Fruit fly (Drosophila melanogaster) whole organism: Measurements from ENCODE around the gene chinmo.
A peak's percentile ranks its signal among the peaks of the same experiment; 100 is the strongest.

Experiments used
- CG8478 ChIP-seq: fragments of >200 bp; optimal IDR thresholded peaks from 2 replicates; lab custom pipeline; 2018; ENCODE audit warnings: inconsistent platforms
- Dll ChIP-seq: fragments of >200 bp; optimal IDR thresholded peaks from 2 replicates; lab custom pipeline; 2017
- EcR ChIP-seq, 2 experiments: fragments of >200 bp; optimal IDR thresholded peaks; 2 replicates each; lab custom pipeline; 2017; ENCODE audit warnings: missing biosample characterization in 2 of 2, missing genetic modification characterization in 2 of 2, missing genetic modification reagents in 2 of 2
- pan ChIP-seq: fragments of >200 bp; optimal IDR thresholded peaks from 2 replicates; lab custom pipeline; 2017
- psq ChIP-seq: fragments of >200 bp; optimal IDR thresholded peaks from 2 replicates; lab custom pipeline; 2017
- usp ChIP-seq: fragments of >200 bp; optimal IDR thresholded peaks from 2 replicates; lab custom pipeline; 2017; ENCODE audit warnings: missing biosample characterization, missing genetic modification characterization, mixed read lengths

Gene chinmo

DNA sequence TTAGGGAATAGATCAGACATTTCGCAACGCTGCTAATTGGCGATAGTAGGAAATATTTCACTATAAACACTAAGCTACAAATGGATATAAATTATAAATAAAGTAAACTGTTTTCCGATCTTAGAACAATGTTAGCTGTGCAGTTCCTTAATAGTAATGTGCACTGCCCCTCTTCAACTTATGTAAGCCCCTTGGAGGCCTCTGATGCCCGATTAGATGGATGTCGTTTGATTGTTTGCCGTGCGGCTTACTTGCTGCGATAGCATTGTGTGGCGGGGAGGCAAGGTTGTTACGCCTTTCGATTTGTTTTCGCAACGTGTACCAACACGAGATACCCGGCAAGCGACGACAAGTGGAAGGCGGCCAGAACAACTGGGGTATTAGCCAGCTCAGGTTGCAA lies 71.2 kb downstream of the chinmo start:
- no peak for TF ChIP-seq psq
- TF ChIP-seq pan (lab: Kevin White, UChicago) = no peak
- no peak for TF ChIP-seq Dll (lab: Kevin White, UChicago)
- TF ChIP-seq CG8478 (lab: Kevin White, UChicago) = no peak
- TF ChIP-seq EcR (GFP tag; optimal IDR thresholded peaks at IDR 0.05; lab: Kevin White, UChicago) = no peak
- TF ChIP-seq usp (GFP tag; lab: Kevin White, UChicago) = no peak

DNA sequence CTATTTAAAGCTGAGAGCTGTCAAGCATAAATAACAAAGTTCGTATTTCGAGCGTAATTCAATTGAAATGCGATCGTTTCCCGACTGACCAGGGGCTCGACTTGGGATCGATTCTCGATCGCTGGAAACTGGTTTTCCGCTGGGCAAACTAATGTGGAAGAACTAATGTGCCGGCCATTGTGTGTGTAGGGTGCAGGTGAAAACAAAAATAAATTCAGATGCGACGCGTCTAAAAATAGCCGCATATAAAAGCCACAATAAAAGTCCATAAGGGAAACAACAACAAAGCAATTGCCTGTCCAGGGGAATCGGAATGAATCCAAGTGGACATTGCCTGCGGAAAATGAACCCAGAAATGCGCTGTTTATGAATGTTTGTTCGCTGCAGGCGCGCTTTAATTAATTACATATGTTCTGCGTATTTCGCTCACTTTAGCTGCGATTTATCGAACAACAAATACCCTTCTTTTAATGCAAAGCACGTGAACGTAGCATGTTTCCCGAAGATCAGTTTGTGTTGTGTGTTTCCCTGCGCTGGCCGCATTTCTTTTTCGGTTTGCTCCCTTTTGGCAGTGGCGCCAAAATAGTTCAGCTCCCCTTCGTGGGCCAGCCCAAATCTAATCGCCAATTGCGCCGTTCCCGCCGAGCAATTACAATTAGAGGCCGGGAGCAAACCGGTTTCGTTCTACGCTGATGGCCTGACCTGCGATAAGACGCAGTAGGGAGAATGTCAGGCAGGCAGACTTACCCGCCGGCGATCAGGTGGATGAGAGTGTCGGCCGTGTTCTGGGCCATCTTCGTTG lies 72.3 kb downstream of the chinmo start:
- TF ChIP-seq Dll (lab: Kevin White, UChicago) (no peak), psq (no peak), usp (GFP tag; lab: Kevin White, UChicago) (no peak), pan (lab: Kevin White, UChicago) (no peak), EcR (GFP tag; optimal IDR thresholded peaks at IDR 0.05; lab: Kevin White, UChicago) (no peak), CG8478 (lab: Kevin White, UChicago) (no peak)

DNA sequence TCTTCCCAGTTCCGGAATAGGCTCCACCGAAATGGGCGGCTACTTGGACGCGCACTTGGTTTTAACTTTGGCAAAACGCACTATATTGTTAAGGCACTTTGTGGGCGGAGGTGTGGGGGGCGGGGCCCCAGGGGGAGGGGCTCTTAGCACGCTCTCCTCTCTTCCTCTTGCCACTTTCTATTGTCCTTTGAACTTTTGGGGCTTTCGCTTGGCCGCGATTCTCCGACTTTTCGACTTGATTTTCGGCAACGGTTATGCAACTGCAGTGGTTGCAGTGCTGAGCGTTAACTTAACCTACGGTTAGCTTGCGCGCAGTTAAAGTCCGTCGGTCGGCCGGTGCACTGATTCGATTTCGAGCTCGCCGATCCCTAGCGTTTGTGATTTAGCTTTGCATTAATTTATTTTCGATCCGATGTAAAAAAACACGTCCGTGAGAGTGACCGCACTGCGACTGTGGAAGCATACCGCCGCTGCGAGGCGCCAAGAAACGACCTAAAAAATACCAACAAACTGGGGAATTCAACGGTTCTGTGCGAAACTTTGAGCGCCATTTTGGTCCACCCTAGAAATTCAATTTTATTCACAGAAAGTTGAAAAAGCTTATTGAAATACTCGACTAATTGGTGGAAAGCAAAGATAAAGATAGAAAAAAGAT lies 73.0 kb downstream of the chinmo start, which contains the start of gene Rim2:
TSS of gene Rim2 (minus strand) at position 452 of the 655 bp plus-strand sequence.
- no peak for TF ChIP-seq CG8478 (lab: Kevin White, UChicago)
- TF ChIP-seq Dll (lab: Kevin White, UChicago) = no peak
- no peak for TF ChIP-seq EcR (GFP tag; optimal IDR thresholded peaks at IDR 0.05; lab: Kevin White, UChicago)
- TF ChIP-seq usp (GFP tag; lab: Kevin White, UChicago) = no peak
- TF ChIP-seq pan (lab: Kevin White, UChicago) = no peak
- TF ChIP-seq psq = no peak

DNA sequence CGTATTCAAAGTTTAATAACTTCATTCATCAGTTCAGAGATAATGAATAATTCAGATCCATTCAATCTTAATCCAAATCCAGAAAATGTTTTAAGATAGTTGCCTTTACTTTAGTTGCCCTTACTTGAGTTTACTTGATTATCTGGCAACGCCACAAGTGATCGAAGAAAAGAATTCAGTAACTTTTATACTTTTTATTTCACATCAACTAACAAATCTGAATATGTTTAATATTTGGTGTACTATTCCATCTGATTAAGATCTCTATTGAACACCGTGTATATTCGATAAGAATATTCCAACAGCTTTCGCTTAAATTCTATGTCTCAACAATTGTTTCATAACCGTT lies 73.5 kb downstream of the chinmo start:
- no peak for TF ChIP-seq psq
- no peak for TF ChIP-seq Dll (lab: Kevin White, UChicago)
- no peak for TF ChIP-seq usp (GFP tag; lab: Kevin White, UChicago)
- TF ChIP-seq CG8478 (lab: Kevin White, UChicago) = no peak
- no peak for TF ChIP-seq pan (lab: Kevin White, UChicago)
- no peak for TF ChIP-seq EcR (GFP tag; optimal IDR thresholded peaks at IDR 0.05; lab: Kevin White, UChicago)

DNA sequence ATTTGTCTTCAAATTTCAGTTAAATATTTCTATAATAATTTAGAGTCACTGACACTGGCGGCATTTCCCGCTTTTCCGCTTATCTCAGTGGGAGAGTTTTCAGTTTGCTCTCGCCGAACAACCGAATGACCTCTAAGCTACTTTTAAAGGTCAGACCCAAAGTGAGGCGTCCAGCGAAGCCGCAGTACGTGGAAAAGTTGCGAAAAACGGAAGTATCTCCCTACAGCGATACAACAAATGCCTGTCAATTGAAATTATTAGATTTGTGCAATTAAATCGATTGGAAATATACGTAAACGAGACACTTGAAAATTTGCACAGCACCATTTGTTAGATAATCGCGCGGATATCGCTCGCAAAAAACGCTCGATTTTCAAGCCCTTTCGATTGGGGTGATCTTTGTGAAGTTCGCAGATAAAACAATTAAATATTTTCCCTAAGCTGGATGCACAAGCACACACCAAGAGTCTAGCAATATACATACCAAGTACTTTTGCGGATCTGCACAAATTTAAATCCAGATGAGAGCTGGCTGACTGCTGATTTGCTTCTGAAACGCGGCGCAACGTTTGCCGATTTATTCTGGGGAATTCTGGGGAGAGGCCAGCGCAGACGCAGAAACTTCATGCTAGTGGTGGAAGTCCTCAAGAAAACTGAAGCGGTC lies 76.2 kb downstream of the chinmo start:
- no peak for TF ChIP-seq psq
- no peak for TF ChIP-seq Dll (lab: Kevin White, UChicago)
- peak in 1 of 2 experiments; percentile 18 for TF ChIP-seq EcR (GFP tag; optimal IDR thresholded peaks at IDR 0.05; lab: Kevin White, UChicago)

DNA sequence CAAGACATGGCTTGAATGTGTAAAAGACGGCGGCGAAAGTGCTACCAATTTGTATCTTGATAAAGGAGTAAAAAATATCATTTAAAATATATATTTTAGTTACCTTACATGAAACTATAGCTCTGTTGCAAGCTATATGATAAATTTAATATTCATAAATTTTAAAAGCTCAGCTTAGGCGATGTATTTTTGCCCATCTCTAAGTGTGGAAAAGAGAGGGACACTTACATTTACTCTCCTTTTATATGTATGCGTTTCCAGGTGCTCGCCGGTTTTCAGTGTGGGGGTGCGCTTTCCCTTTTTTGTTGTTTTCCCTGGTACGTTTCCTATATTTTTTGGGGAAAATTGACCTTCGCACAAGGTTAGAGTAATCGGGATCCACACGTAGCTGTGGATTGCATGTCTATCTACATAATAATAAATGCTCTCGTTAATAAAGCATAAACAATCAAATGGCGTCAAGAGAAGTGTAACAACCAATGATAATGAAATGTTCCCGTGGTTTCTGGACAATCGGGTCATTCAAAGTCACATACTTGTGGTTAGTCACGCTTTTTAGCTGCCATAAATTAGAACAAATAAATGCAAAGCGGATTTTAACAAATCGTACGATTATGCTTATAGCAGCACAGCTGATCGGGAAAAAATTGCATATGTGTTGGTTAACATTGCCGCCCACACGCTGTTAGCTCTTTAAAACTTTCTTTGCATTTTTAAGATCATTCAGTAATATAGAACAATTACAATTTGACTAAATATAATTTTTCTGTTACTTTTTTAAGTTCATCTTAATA lies 77.0 kb downstream of the chinmo start:
- TF ChIP-seq psq (no peak), usp (GFP tag; lab: Kevin White, UChicago) (no peak), Dll (lab: Kevin White, UChicago) (no peak), pan (lab: Kevin White, UChicago) (no peak), EcR (GFP tag; optimal IDR thresholded peaks at IDR 0.05; lab: Kevin White, UChicago) (no peak), CG8478 (lab: Kevin White, UChicago) (no peak)

DNA sequence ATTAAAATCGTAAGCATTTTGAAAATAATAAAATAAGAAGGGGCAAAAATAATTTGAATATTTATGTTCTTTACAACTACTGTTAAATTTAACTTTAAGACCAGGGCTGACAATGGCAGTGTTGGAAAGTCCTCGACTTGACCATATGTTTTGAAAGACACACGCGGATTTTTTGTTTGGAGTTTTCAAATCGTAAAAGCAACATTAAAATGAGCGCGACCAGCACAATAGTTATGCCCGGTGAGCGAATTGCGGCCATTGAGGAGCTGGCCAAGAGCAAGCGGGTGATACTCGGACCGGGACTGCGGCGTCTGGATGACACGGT lies 77.5 kb downstream of the chinmo start, which contains the start of gene Rrp40:
TSS of gene Rrp40 (plus strand) at position 113 of the 325 bp plus-strand sequence.
- TF ChIP-seq usp (GFP tag; lab: Kevin White, UChicago) = no peak
- TF ChIP-seq psq = no peak
- TF ChIP-seq EcR (GFP tag; optimal IDR thresholded peaks at IDR 0.05; lab: Kevin White, UChicago) = no peak
- TF ChIP-seq Dll (lab: Kevin White, UChicago) = no peak

DNA sequence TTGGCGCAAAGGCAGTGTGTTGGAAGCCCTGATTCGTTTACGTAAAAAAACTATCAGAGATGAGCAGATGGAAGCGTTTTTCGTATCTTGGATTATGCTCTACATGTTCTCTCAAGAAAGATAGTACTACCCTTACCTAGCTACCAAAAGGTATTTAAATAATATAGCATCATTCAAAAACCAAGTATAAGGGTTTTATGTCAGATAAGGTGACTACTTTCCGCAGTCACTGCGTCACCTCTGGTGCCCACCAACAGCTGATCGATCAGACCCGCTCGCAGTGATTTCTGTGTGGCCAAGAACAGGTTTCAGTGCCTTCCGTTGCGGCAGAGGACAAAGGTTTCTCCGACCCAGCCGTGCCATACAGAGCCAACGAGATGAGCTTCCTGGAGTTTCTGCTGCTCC lies 78.6 kb downstream of the chinmo start, which contains the start of the genes Eno and CG31937:
TSS of gene Eno (minus strand) at position 30 of the 405 bp plus-strand sequence.
TSS of gene CG31937 (plus strand) at position 281 of the 405 bp plus-strand sequence.
- TF ChIP-seq pan (lab: Kevin White, UChicago) (no peak), Dll (lab: Kevin White, UChicago) (no peak)

DNA sequence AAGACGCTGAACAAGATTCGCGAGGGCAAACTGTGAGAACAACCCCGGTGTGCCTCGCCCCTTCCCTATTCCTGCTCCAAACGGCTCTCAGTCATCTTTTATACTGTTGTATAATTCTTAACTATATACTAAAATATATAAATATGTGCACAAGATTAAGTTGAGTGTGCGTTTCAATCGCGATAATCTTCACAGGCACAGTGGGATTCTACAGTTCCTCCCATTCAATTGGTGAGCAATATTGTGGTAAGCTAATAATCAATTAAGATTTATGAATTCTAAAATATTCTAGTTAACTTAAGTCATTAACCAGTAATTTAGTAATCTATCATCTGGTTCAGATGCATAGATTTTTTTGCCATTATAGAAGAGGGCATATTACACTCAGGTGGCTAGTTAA lies 79.9 kb downstream of the chinmo start:
- TF ChIP-seq psq (no peak), Dll (lab: Kevin White, UChicago) (no peak), usp (GFP tag; lab: Kevin White, UChicago) (no peak), CG8478 (lab: Kevin White, UChicago) (no peak), EcR (GFP tag; optimal IDR thresholded peaks at IDR 0.05; lab: Kevin White, UChicago) (no peak), pan (lab: Kevin White, UChicago) (no peak)

DNA sequence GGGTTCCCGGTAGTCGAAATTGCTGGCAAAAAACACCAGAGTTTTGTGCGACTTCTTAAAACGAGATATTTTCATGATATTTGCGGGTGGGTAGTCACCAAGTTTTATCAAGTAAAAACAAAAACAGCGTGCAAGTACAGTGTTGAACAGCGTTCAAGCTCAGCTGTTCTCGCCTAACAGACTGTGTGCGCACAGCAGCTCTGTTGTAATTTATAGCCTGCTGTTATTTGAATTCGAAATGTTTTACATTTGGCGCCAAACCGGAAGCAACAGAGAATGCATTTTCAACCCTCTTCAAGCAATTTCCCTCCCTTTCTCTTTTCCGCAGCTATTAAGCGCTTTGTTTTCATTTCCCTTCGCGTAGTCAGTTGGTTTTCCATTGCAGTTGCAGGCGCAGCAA lies 81.1 kb downstream of the chinmo start, which contains the start of the genes CG17652 and CG17646:
TSS of gene CG17652 (minus strand) at position 168 of the 400 bp plus-strand sequence.
TSS of gene CG17646 (plus strand) at position 336 of the 400 bp plus-strand sequence.
- TF ChIP-seq EcR (GFP tag; optimal IDR thresholded peaks at IDR 0.05; lab: Kevin White, UChicago) (no peak), usp (GFP tag; lab: Kevin White, UChicago) (no peak), pan (lab: Kevin White, UChicago) (no peak), Dll (lab: Kevin White, UChicago) (no peak), CG8478 (lab: Kevin White, UChicago) (no peak), psq (no peak)
